Worm (Caenorhabditis elegans) whole organism, young adult: ENCODE results near the gene cmtr-1.
A peak's percentile ranks its signal among the peaks of the same experiment; 100 is the strongest.

Experiments used
- D2030.7 ChIP-seq: fragments of 200-800 bp; sonication (Bioruptor generic); IDR thresholded peaks from 2 replicates; pipeline ENCODE4 v1.3.6; 2022; ENCODE audit warnings: missing genetic modification reagents, missing genetic modification characterization, missing compliant biosample characterization
- F10E7.11 ChIP-seq: sonication (generic microtip); optimal IDR thresholded peaks from 2 replicates; lab custom pipeline; 2017; ENCODE audit warnings: mild to moderate bottlenecking, missing genetic modification characterization, moderate library complexity, missing compliant biosample characterization
- F33H1.4 ChIP-seq: fragments of 200-800 bp; sonication (Bioruptor generic); IDR thresholded peaks from 2 replicates; pipeline ENCODE4 v1.3.6; 2022; ENCODE audit warnings: missing genetic modification reagents, missing genetic modification characterization, missing compliant biosample characterization
- K12H6.12 ChIP-seq: fragments of 200-800 bp; sonication (Bioruptor generic); optimal IDR thresholded peaks from 2 replicates; lab custom pipeline; 2018; ENCODE audit warnings: mild to moderate bottlenecking, missing genetic modification characterization, missing compliant biosample characterization
- Y53F4B.3 ChIP-seq: fragments of 200-800 bp; sonication (Bioruptor generic); IDR thresholded peaks from 2 replicates; pipeline ENCODE4 v1.3.6; 2022; ENCODE audit warnings: missing genetic modification reagents, missing genetic modification characterization, missing compliant biosample characterization
- ZK185.1 ChIP-seq: sonication (generic microtip); optimal IDR thresholded peaks from 2 replicates; lab custom pipeline; 2016; ENCODE audit warnings: mild to moderate bottlenecking, missing genetic modification characterization, missing compliant biosample characterization; ENCODE audit not compliant: poor library complexity, severe bottlenecking
- aptf-2 ChIP-seq: fragments of 200-800 bp; sonication (Bioruptor generic); conservative IDR thresholded peaks from 2 replicates; pipeline ENCODE4 v1.3.6; 2022; ENCODE audit warnings: missing genetic modification reagents, missing genetic modification characterization, missing compliant biosample characterization
- attf-3 ChIP-seq: fragments of 200-800 bp; sonication (Bioruptor generic); conservative IDR thresholded peaks from 2 replicates; pipeline ENCODE4 v1.3.6; 2022; ENCODE audit warnings: missing genetic modification reagents, missing genetic modification characterization, missing compliant biosample characterization
- bed-2 ChIP-seq: fragments of 200-800 bp; sonication (Bioruptor generic); IDR thresholded peaks from 2 replicates; pipeline ENCODE4 v1.3.6; 2022; ENCODE audit warnings: missing genetic modification reagents, missing genetic modification characterization, missing compliant biosample characterization
- ccch-3 ChIP-seq: fragments of 200-800 bp; sonication (Bioruptor generic); optimal IDR thresholded peaks from 2 replicates; lab custom pipeline; 2018; ENCODE audit warnings: mild to moderate bottlenecking, missing genetic modification characterization, missing compliant biosample characterization
- cebp-1 ChIP-seq, 2 experiments: fragments of 200-800 bp in 1 of 2; sonication (Bioruptor generic) in 1 of 2; sonication (generic microtip) in 1 of 2; IDR thresholded peaks in 1 of 2; optimal IDR thresholded peaks in 1 of 2; 2 replicates each; pipeline versions ENCODE4 v1.3.6 to Lab custom; 2017 to 2022; ENCODE audit warnings: missing compliant biosample characterization in 2 of 2, missing genetic modification characterization in 2 of 2, mild to moderate bottlenecking in 1 of 2, missing genetic modification reagents in 1 of 2, moderate library complexity in 1 of 2
- ceh-100 ChIP-seq: fragments of 200-800 bp; sonication (Bioruptor generic); IDR thresholded peaks from 2 replicates; pipeline ENCODE4 v1.3.6; 2022; ENCODE audit warnings: missing genetic modification reagents, missing genetic modification characterization, missing compliant biosample characterization
- ceh-40 ChIP-seq: fragments of 200-800 bp; sonication (Bioruptor generic); IDR thresholded peaks from 2 replicates; pipeline ENCODE4 v1.3.6; 2022; ENCODE audit warnings: missing genetic modification characterization, missing compliant biosample characterization
- ceh-91 ChIP-seq: fragments of 200-800 bp; sonication (Bioruptor generic); IDR thresholded peaks from 2 replicates; pipeline ENCODE4 v1.3.6; 2022; ENCODE audit warnings: missing genetic modification reagents, missing genetic modification characterization, missing compliant biosample characterization
- chd-7 ChIP-seq: sonication (generic microtip); optimal IDR thresholded peaks from 2 replicates; lab custom pipeline; 2016; ENCODE audit warnings: mild to moderate bottlenecking, missing genetic modification characterization, moderate library complexity, missing compliant biosample characterization
- dpl-1 ChIP-seq: fragments of 150-350 bp; optimal IDR thresholded peaks from 2 replicates; lab custom pipeline; 2014; ENCODE audit warnings: missing biosample characterization, missing genetic modification reagents, missing genetic modification characterization
- efl-1 ChIP-seq: fragments of 150-350 bp; optimal IDR thresholded peaks from 2 replicates; lab custom pipeline; 2014; ENCODE audit warnings: missing biosample characterization, missing genetic modification reagents, missing genetic modification characterization
- fkh-3 ChIP-seq: sonication (generic microtip); optimal IDR thresholded peaks from 2 replicates; lab custom pipeline; 2016; ENCODE audit warnings: mild to moderate bottlenecking, missing genetic modification characterization, missing compliant biosample characterization
- him-1 ChIP-seq: sonication (generic microtip); optimal IDR thresholded peaks from 2 replicates; lab custom pipeline; 2016; ENCODE audit warnings: missing genotype, missing genetic modification reagents, missing genetic modification characterization, missing compliant biosample characterization
- lin-26 ChIP-seq: fragments of 200-800 bp; sonication (Bioruptor generic); IDR thresholded peaks from 2 replicates; pipeline ENCODE4 v1.3.6; 2022; ENCODE audit warnings: missing genetic modification reagents, missing genetic modification characterization, missing compliant biosample characterization
- lin-54 ChIP-seq: fragments of 200-800 bp; sonication (Bioruptor generic); optimal IDR thresholded peaks from 2 replicates; lab custom pipeline; 2018; ENCODE audit warnings: mild to moderate bottlenecking, missing genetic modification characterization, missing compliant biosample characterization
- lir-1 ChIP-seq: fragments of 200-800 bp; sonication (Bioruptor generic); conservative IDR thresholded peaks from 2 replicates; pipeline ENCODE4 v1.3.6; 2022; ENCODE audit warnings: missing genetic modification reagents, missing genetic modification characterization, missing compliant biosample characterization
- lsl-1 ChIP-seq: fragments of 200-800 bp; sonication (Bioruptor generic); optimal IDR thresholded peaks from 2 replicates; lab custom pipeline; 2018; ENCODE audit warnings: mild to moderate bottlenecking, missing genetic modification characterization, moderate library complexity, missing compliant biosample characterization
- madf-8 ChIP-seq: fragments of 200-800 bp; sonication (Bioruptor generic); conservative IDR thresholded peaks from 2 replicates; pipeline ENCODE4 v1.3.6; 2022; ENCODE audit warnings: missing genetic modification reagents, missing genetic modification characterization, missing compliant biosample characterization
- mel-28 ChIP-seq: sonication (generic microtip); optimal IDR thresholded peaks from 2 replicates; lab custom pipeline; 2016; ENCODE audit warnings: borderline replicate concordance, mild to moderate bottlenecking, missing genetic modification characterization, missing compliant biosample characterization
- mes-4 ChIP-seq: sonication (generic microtip); optimal IDR thresholded peaks from 2 replicates; lab custom pipeline; 2016; ENCODE audit warnings: missing genotype, missing genetic modification characterization, missing compliant biosample characterization
- nfya-1 ChIP-seq: sonication (generic microtip); optimal IDR thresholded peaks from 2 replicates; lab custom pipeline; 2017; ENCODE audit warnings: antibody characterized with exemption, missing compliant biosample characterization, missing genetic modification characterization, borderline replicate concordance; ENCODE audit not compliant: insufficient read depth
- nhr-120 ChIP-seq: fragments of 200-800 bp; sonication (Bioruptor generic); IDR thresholded peaks from 2 replicates; pipeline ENCODE4 v1.3.6; 2022; ENCODE audit warnings: missing genetic modification characterization, missing compliant biosample characterization
- nhr-179 ChIP-seq: sonication (generic microtip); optimal IDR thresholded peaks from 2 replicates; lab custom pipeline; 2016; ENCODE audit warnings: mild to moderate bottlenecking, missing genetic modification characterization, missing compliant biosample characterization
- nhr-80 ChIP-seq: sonication (generic microtip); optimal IDR thresholded peaks from 2 replicates; lab custom pipeline; 2016; ENCODE audit warnings: missing genetic modification characterization, missing compliant biosample characterization
- rcor-1 ChIP-seq: fragments of 200-800 bp; sonication (Bioruptor generic); IDR thresholded peaks from 2 replicates; pipeline ENCODE4 v1.3.6; 2022; ENCODE audit warnings: missing genetic modification reagents, missing genetic modification characterization, missing compliant biosample characterization
- snpc-1.3 ChIP-seq: sonication (generic microtip); optimal IDR thresholded peaks from 2 replicates; lab custom pipeline; 2017; ENCODE audit warnings: missing genetic modification characterization, mild to moderate bottlenecking, missing compliant biosample characterization, antibody characterized with exemption, moderate library complexity, missing genotype, missing genetic modification reagents; ENCODE audit not compliant: insufficient read depth
- snpc-3.4 ChIP-seq: sonication (generic microtip); optimal IDR thresholded peaks from 2 replicates; lab custom pipeline; 2017; ENCODE audit warnings: missing genetic modification characterization, mild to moderate bottlenecking, missing compliant biosample characterization, antibody characterized with exemption, moderate library complexity, missing genotype, missing genetic modification reagents
- snpc-4 ChIP-seq, 5 experiments: fragments of 150-350 bp in 1 of 5; sonication (generic microtip) in 4 of 5; optimal IDR thresholded peaks; 2 replicates each; lab custom pipeline; 2014 to 2018; ENCODE audit warnings: missing genetic modification characterization in 5 of 5, missing biosample characterization in 3 of 5, antibody characterized with exemption in 2 of 5, mild to moderate bottlenecking in 2 of 5, missing compliant biosample characterization in 2 of 5, missing genotype in 2 of 5, moderate library complexity in 2 of 5, missing genetic modification reagents in 1 of 5
- tbp1 ChIP-seq: fragments of 200-800 bp; sonication (Bioruptor generic); optimal IDR thresholded peaks from 2 replicates; lab custom pipeline; 2018; ENCODE audit warnings: mild to moderate bottlenecking, missing genetic modification characterization, missing compliant biosample characterization
- tlf-1 ChIP-seq: fragments of 200-800 bp; sonication (Bioruptor generic); optimal IDR thresholded peaks from 2 replicates; lab custom pipeline; 2018; ENCODE audit warnings: mild to moderate bottlenecking, missing genetic modification characterization, missing compliant biosample characterization
- unc-62 ChIP-seq: fragments of 150-350 bp; optimal IDR thresholded peaks from 2 replicates; lab custom pipeline; 2014; ENCODE audit warnings: missing biosample characterization, missing genetic modification reagents, missing genetic modification characterization
- zim-3 ChIP-seq: sonication (generic microtip); optimal IDR thresholded peaks from 2 replicates; lab custom pipeline; 2017; ENCODE audit warnings: mild to moderate bottlenecking, missing genetic modification characterization, moderate library complexity, missing compliant biosample characterization

Gene cmtr-1

ce11 chrII:15015669-15016068, 10.2 kb upstream of the cmtr-1 start:
- no peak for TF ChIP-seq madf-8
- no peak for TF ChIP-seq fkh-3 (tag; lab: Kevin White, UChicago)
- no peak for TF ChIP-seq unc-62 (GFP tag; lab: Kevin White, UChicago)
- TF ChIP-seq nfya-1 (tag; lab: Kevin White, UChicago), result no peak
- no peak for TF ChIP-seq snpc-3.4 (tag; lab: Kevin White, UChicago)
- TF ChIP-seq Y53F4B.3 (GFP tag; lab: Robert Waterston, UW), result no peak
- TF ChIP-seq, all 124 proteins: peak for 0

- TF ChIP-seq mel-28, result no peak
- no peak for TF ChIP-seq aptf-2 (GFP tag; lab: Robert Waterston, UW)
- TF ChIP-seq lir-1 (GFP tag; lab: Robert Waterston, UW), result no peak
- no peak for TF ChIP-seq K12H6.12 (tag; lab: Kevin White, UChicago)
- TF ChIP-seq nhr-80 (tag; lab: Kevin White, UChicago), result no peak
- TF ChIP-seq ZK185.1 (tag; lab: Kevin White, UChicago), result no peak
- no peak for TF ChIP-seq nhr-120 (GFP tag; lab: Robert Waterston, UW)
- no peak for TF ChIP-seq chd-7
- TF ChIP-seq lin-54 (GFP tag; lab: Kevin White, UChicago), result no peak
- TF ChIP-seq mes-4 (tag; lab: Kevin White, UChicago), result no peak
- TF ChIP-seq tlf-1 (GFP tag; lab: Kevin White, UChicago), result no peak
- TF ChIP-seq snpc-4 (GFP tag; optimal IDR thresholded peaks at IDR 0.05; lab: Kevin White, UChicago), result no peak
- no peak for TF ChIP-seq snpc-4 (tag; optimal IDR thresholded peaks at IDR 0.05; lab: Kevin White, UChicago)
Measured at ce11 chrII:15018923-15019322, 7.0 kb upstream of the cmtr-1 start, which contains the start of gene Y53F4B.12. TSS of gene Y53F4B.12 (plus strand) at chrII:15019223.

- TF ChIP-seq F33H1.4 (peak; percentile 65), rcor-1 (GFP tag; lab: Robert Waterston, UW) (no peak), bed-2 (no peak), ccch-3 (no peak), ceh-91 (peak; percentile 45; the same call in 1 of the 2 replicates), cebp-1 (GFP tag; IDR thresholded peaks at IDR 0.05; lab: Robert Waterston, UW) (no peak), cebp-1 (tag; optimal IDR thresholded peaks at IDR 0.05; lab: Kevin White, UChicago) (no peak), dpl-1 (GFP tag; lab: Kevin White, UChicago) (peak; percentile 50), ceh-100 (GFP tag; lab: Robert Waterston, UW) (no peak), snpc-1.3 (tag; lab: Kevin White, UChicago) (no peak), zim-3 (tag; lab: Kevin White, UChicago) (no peak), ceh-40 (GFP tag; lab: Robert Waterston, UW) (no peak), lsl-1 (GFP tag; lab: Kevin White, UChicago) (peak; percentile 50), lin-54 (GFP tag; lab: Kevin White, UChicago) (peak; percentile 65), tbp1 (no peak), nhr-179 (no peak), D2030.7 (peak; percentile 51; the same call in 1 of the 2 replicates), attf-3 (GFP tag; lab: Robert Waterston, UW) (no peak), mes-4 (tag; lab: Kevin White, UChicago) (no peak), efl-1 (GFP tag; lab: Kevin White, UChicago) (peak; percentile 73), lin-26 (no peak), nhr-120 (GFP tag; lab: Robert Waterston, UW) (no peak), F10E7.11 (tag; lab: Kevin White, UChicago) (no peak), Y53F4B.3 (GFP tag; lab: Robert Waterston, UW) (no peak), him-1 (tag; lab: Kevin White, UChicago) (no peak)
Measured at ce11 chrII:15025100-15025499, 814 bp upstream of the cmtr-1 start.
